Fruit fly (Drosophila melanogaster): Measurements from ENCODE around the gene ATPsynbetaL.

- TF ChIP-seq ttk (optimal IDR thresholded peaks at IDR 0.05) = no peak
- no peak for TF ChIP-seq h (optimal IDR thresholded peaks at IDR 0.05)
- TF ChIP-seq psq (optimal IDR thresholded peaks at IDR 0.05) = no peak
- no peak for TF ChIP-seq Myc (optimal IDR thresholded peaks at IDR 0.05)
- no peak for TF ChIP-seq insv (optimal IDR thresholded peaks at IDR 0.05)
- no peak for TF ChIP-seq Sin3A (optimal IDR thresholded peaks at IDR 0.05)
These were observed 2.4 kb downstream of the ATPsynbetaL start, which contains the start of gene IleRS-m for dm6 chr3L:16100059-16100458.
